Worm (Caenorhabditis elegans): ENCODE measurements around the gene col-80.

DNA sequence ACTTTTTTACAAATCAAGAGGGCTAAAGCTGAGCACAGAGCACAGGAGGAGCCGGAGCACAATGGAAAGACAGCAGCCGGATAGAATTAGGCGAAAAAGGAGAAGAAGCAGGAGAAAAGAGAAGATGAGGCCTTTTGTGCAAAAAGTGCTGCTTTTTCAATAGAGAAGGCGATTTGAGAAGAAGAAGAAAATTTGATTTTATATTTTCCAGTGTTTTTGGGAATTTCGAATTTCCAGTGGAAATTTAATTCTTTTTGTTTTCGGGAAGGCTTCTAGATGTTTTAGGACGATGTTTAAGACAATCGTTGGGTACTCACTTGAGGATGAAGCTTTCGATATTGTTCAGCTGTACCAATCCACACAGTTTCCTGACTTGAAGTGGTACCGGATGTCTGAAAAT, 46.7 kb downstream of the col-80 start:
- no peak for TF ChIP-seq nhr-77 (tag; optimal IDR thresholded peaks at IDR 0.05)
- TF ChIP-seq nhr-11 (tag; optimal IDR thresholded peaks at IDR 0.05) = no peak
- TF ChIP-seq nhr-28 (tag; optimal IDR thresholded peaks at IDR 0.05) = no peak
- TF ChIP-seq ztf-11 (tag; optimal IDR thresholded peaks at IDR 0.05) = no peak
- TF ChIP-seq elt-3 (tag; optimal IDR thresholded peaks at IDR 0.05) = no peak
- TF ChIP-seq sea-2 (GFP tag; optimal IDR thresholded peaks at IDR 0.05) = no peak
- peak; percentile 94 for TF ChIP-seq fkh-10 (GFP tag; optimal IDR thresholded peaks at IDR 0.05)
- TF ChIP-seq daf-12 (tag; optimal IDR thresholded peaks at IDR 0.05) = no peak
- TF ChIP-seq mml-1 (tag; optimal IDR thresholded peaks at IDR 0.05) = no peak
- no peak for TF ChIP-seq skn-1 (tag; optimal IDR thresholded peaks at IDR 0.05)
- TF ChIP-seq nhr-237 (tag; optimal IDR thresholded peaks at IDR 0.05) = no peak
- TF ChIP-seq unc-39 (tag; optimal IDR thresholded peaks at IDR 0.05) = no peak
- no peak for TF ChIP-seq unc-62 (GFP tag; optimal IDR thresholded peaks at IDR 0.05)
